Fruit fly (Drosophila melanogaster) whole organism, embryonic: Measurements from ENCODE around the gene miple1.
A peak's percentile ranks its signal among the peaks of the same experiment; 100 is the strongest.

Source experiments
- Ada2b ChIP-seq: fragments of 200-800 bp; sonication (Bioruptor generic); IDR thresholded peaks from 2 replicates; pipeline ENCODE4 v1.3.6; 2022; ENCODE audit warnings: missing biosample characterization, missing genetic modification characterization
- CG10543 ChIP-seq: fragments of 200-800 bp; sonication (Bioruptor generic); optimal IDR thresholded peaks from 3 replicates; lab custom pipeline; 2017; ENCODE audit warnings: missing biosample characterization, mild to moderate bottlenecking, missing genetic modification characterization, moderate library complexity
- CG10959 ChIP-seq: fragments of 200-800 bp; sonication (Bioruptor generic); IDR thresholded peaks from 2 replicates; pipeline ENCODE4 v1.3.6; 2022; ENCODE audit warnings: missing biosample characterization, missing genetic modification characterization
- CG12391 ChIP-seq: fragments of 200-800 bp; sonication (Bioruptor generic); optimal IDR thresholded peaks from 3 replicates; lab custom pipeline; 2018; ENCODE audit warnings: missing biosample characterization, mild to moderate bottlenecking, missing genetic modification characterization, moderate library complexity
- CG12744 ChIP-seq: fragments of 200-800 bp; sonication (Bioruptor generic); optimal IDR thresholded peaks from 2 replicates; lab custom pipeline; 2016; ENCODE audit warnings: missing biosample characterization, missing genetic modification characterization
- CG14667 ChIP-seq: fragments of 200-800 bp; sonication (Bioruptor generic); IDR thresholded peaks from 2 replicates; pipeline ENCODE4 v1.3.6; 2022; ENCODE audit warnings: missing biosample characterization, missing genetic modification characterization
- CG14860 ChIP-seq: fragments of 200-800 bp; sonication (Bioruptor generic); IDR thresholded peaks from 3 replicates; pipeline ENCODE4 v1.3.6; 2022; ENCODE audit warnings: missing biosample characterization, missing genetic modification characterization; ENCODE audit not compliant: partially characterized antibody
- CG15073 ChIP-seq: fragments of 200-800 bp; sonication (Bioruptor generic); optimal IDR thresholded peaks from 2 replicates; lab custom pipeline; 2016; ENCODE audit warnings: missing biosample characterization, missing genetic modification characterization
- CG15514 ChIP-seq: fragments of 200-800 bp; sonication (Bioruptor generic); optimal IDR thresholded peaks from 3 replicates; lab custom pipeline; 2017; ENCODE audit warnings: missing biosample characterization, missing genetic modification characterization, mild to moderate bottlenecking, moderate library complexity, missing genetic modification reagents
- CG17802 ChIP-seq: fragments of 200-800 bp; sonication (Bioruptor generic); optimal IDR thresholded peaks from 2 replicates; lab custom pipeline; 2018; ENCODE audit warnings: missing biosample characterization, mild to moderate bottlenecking, missing genetic modification characterization, moderate library complexity
- CG1792 ChIP-seq: fragments of 200-800 bp; sonication (Bioruptor generic); optimal IDR thresholded peaks from 2 replicates; lab custom pipeline; 2016; ENCODE audit warnings: missing biosample characterization, missing genetic modification characterization
- CG2199 ChIP-seq: fragments of 200-800 bp; sonication (Bioruptor generic); IDR thresholded peaks from 3 replicates; pipeline ENCODE4 v1.3.6; 2022; ENCODE audit warnings: missing biosample characterization, missing genetic modification characterization
- CG34422 ChIP-seq: fragments of 200-800 bp; sonication (Bioruptor generic); IDR thresholded peaks from 3 replicates; pipeline ENCODE4 v1.3.6; 2022; ENCODE audit warnings: missing biosample characterization, missing genetic modification characterization
- CG43689 ChIP-seq: fragments of 200-800 bp; sonication (Bioruptor generic); IDR thresholded peaks from 2 replicates; pipeline ENCODE4 v1.3.6; 2022; ENCODE audit warnings: missing biosample characterization, missing genetic modification characterization
- CG4730 ChIP-seq: fragments of 200-800 bp; sonication (Bioruptor generic); IDR thresholded peaks from 2 replicates; pipeline ENCODE4 v1.3.6; 2022; ENCODE audit warnings: missing biosample characterization, missing genetic modification characterization
- CG6254 ChIP-seq: fragments of 200-800 bp; sonication (Bioruptor generic); optimal IDR thresholded peaks from 3 replicates; lab custom pipeline; 2017; ENCODE audit warnings: mild to moderate bottlenecking, missing biosample characterization, missing genetic modification reagents, missing genetic modification characterization
- CG6272 ChIP-seq: fragments of 200-800 bp; sonication (Bioruptor generic); IDR thresholded peaks from 2 replicates; pipeline ENCODE4 v1.3.6; 2022; ENCODE audit warnings: missing biosample characterization, missing genetic modification characterization
- CG6791 ChIP-seq: fragments of 200-800 bp; sonication (Bioruptor generic); IDR thresholded peaks from 3 replicates; pipeline ENCODE4 v1.3.6; 2022; ENCODE audit warnings: missing biosample characterization, missing genetic modification characterization; ENCODE audit not compliant: partially characterized antibody
- CG7556 ChIP-seq: fragments of 200-800 bp; sonication (Bioruptor generic); optimal IDR thresholded peaks from 2 replicates; lab custom pipeline; 2017; ENCODE audit warnings: missing biosample characterization, mild to moderate bottlenecking, missing genetic modification characterization
- CG8089 ChIP-seq: fragments of 200-800 bp; sonication (Bioruptor generic); optimal IDR thresholded peaks from 3 replicates; lab custom pipeline; 2016; ENCODE audit warnings: missing biosample characterization, missing genetic modification characterization
- CG9727 ChIP-seq: fragments of 200-800 bp; sonication (Bioruptor generic); optimal IDR thresholded peaks from 3 replicates; lab custom pipeline; 2017; ENCODE audit warnings: missing biosample characterization, mild to moderate bottlenecking, missing genetic modification characterization
- D19B ChIP-seq: fragments of 200-800 bp; sonication (Bioruptor generic); optimal IDR thresholded peaks from 2 replicates; lab custom pipeline; 2017; ENCODE audit warnings: missing biosample characterization, mild to moderate bottlenecking, missing genetic modification characterization
- Dek ChIP-seq: fragments of 200-800 bp; sonication (Bioruptor generic); optimal IDR thresholded peaks from 3 replicates; lab custom pipeline; 2019; ENCODE audit warnings: missing biosample characterization, mild to moderate bottlenecking, missing genetic modification characterization, moderate library complexity
- Hand ChIP-seq: fragments of 200-800 bp; sonication (Bioruptor generic); optimal IDR thresholded peaks from 2 replicates; lab custom pipeline; 2017; ENCODE audit warnings: mild to moderate bottlenecking, missing biosample characterization, missing genetic modification reagents, missing genetic modification characterization
- Meics ChIP-seq: fragments of 200-800 bp; sonication (Bioruptor generic); optimal IDR thresholded peaks from 2 replicates; lab custom pipeline; 2017; ENCODE audit warnings: missing biosample characterization, mild to moderate bottlenecking, missing genetic modification characterization
- NC2α ChIP-seq: fragments of 200-800 bp; sonication (Bioruptor generic); optimal IDR thresholded peaks from 2 replicates; lab custom pipeline; 2016; ENCODE audit warnings: missing biosample characterization, missing genetic modification characterization
- NC2β ChIP-seq: fragments of 200-800 bp; sonication (Bioruptor generic); optimal IDR thresholded peaks from 2 replicates; lab custom pipeline; 2016; ENCODE audit warnings: missing biosample characterization, missing genetic modification characterization
- Nf-YA ChIP-seq: fragments of 200-800 bp; sonication (Bioruptor generic); IDR thresholded peaks from 2 replicates; pipeline ENCODE4 v1.3.6; 2022; ENCODE audit warnings: missing biosample characterization, missing genetic modification characterization
- Nf-YB ChIP-seq: fragments of 200-800 bp; sonication (Bioruptor generic); optimal IDR thresholded peaks from 3 replicates; lab custom pipeline; 2019; ENCODE audit warnings: missing biosample characterization, mild to moderate bottlenecking, missing genetic modification characterization, moderate library complexity
- NfI ChIP-seq: fragments of 200-800 bp; sonication (Bioruptor generic); optimal IDR thresholded peaks from 3 replicates; lab custom pipeline; 2018; ENCODE audit warnings: missing biosample characterization, mild to moderate bottlenecking, missing genetic modification characterization, moderate library complexity
- Spps ChIP-seq: fragments of 200-800 bp; sonication (Bioruptor generic); optimal IDR thresholded peaks from 2 replicates; lab custom pipeline; 2018; ENCODE audit warnings: missing biosample characterization, mild to moderate bottlenecking, missing genetic modification characterization
- Trl ChIP-seq, 3 experiments: fragments of >200 bp in 2 of 3; fragments of 200-800 bp in 1 of 3; sonication (Bioruptor generic) in 1 of 3; optimal IDR thresholded peaks; 2 replicates in 1 of 3; 3 replicates in 2 of 3; lab custom pipeline; 2016 to 2017; ENCODE audit warnings: missing biosample characterization in 1 of 3, missing genetic modification characterization in 1 of 3
- Usf ChIP-seq: fragments of 200-800 bp; sonication (Bioruptor generic); optimal IDR thresholded peaks from 2 replicates; lab custom pipeline; 2017; ENCODE audit warnings: missing genotype, missing biosample characterization, missing genetic modification characterization
- aop ChIP-seq: fragments of 200-800 bp; sonication (Bioruptor generic); IDR thresholded peaks from 2 replicates; pipeline ENCODE4 v1.3.6; 2022; ENCODE audit warnings: missing biosample characterization, missing genetic modification characterization
- ap ChIP-seq: fragments of 200-800 bp; sonication (Bioruptor generic); IDR thresholded peaks from 2 replicates; pipeline ENCODE4 v1.3.6; 2022; ENCODE audit warnings: missing biosample characterization, missing genetic modification characterization
- ase ChIP-seq: fragments of 200-800 bp; sonication (Bioruptor generic); IDR thresholded peaks from 3 replicates; pipeline ENCODE4 v1.3.6; 2022; ENCODE audit warnings: missing biosample characterization, missing genetic modification characterization
- caup ChIP-seq: fragments of 200-800 bp; sonication (Bioruptor generic); optimal IDR thresholded peaks from 3 replicates; lab custom pipeline; 2017; ENCODE audit warnings: missing biosample characterization, mild to moderate bottlenecking, missing genetic modification characterization, moderate library complexity; ENCODE audit not compliant: severe bottlenecking
- chn ChIP-seq: fragments of 200-800 bp; sonication (Bioruptor generic); optimal IDR thresholded peaks from 2 replicates; lab custom pipeline; 2016; ENCODE audit warnings: missing biosample characterization, missing genetic modification characterization
- corto ChIP-seq: fragments of 200-800 bp; sonication (Bioruptor generic); optimal IDR thresholded peaks from 2 replicates; lab custom pipeline; 2016; ENCODE audit warnings: missing biosample characterization, mild to moderate bottlenecking, missing genetic modification characterization, moderate library complexity
- crc ChIP-seq: fragments of 200-800 bp; sonication (Bioruptor generic); optimal IDR thresholded peaks from 2 replicates; lab custom pipeline; 2016; ENCODE audit warnings: missing biosample characterization, missing genetic modification characterization
- gfzf ChIP-seq: fragments of 200-800 bp; sonication (Bioruptor generic); optimal IDR thresholded peaks from 2 replicates; lab custom pipeline; 2016; ENCODE audit warnings: missing biosample characterization, mild to moderate bottlenecking, missing genetic modification characterization, moderate library complexity
- gsb ChIP-seq: fragments of 200-800 bp; sonication (Bioruptor generic); IDR thresholded peaks from 2 replicates; pipeline ENCODE4 v1.3.6; 2022; ENCODE audit warnings: missing biosample characterization, missing genetic modification characterization
- hth ChIP-seq: fragments of >200 bp; optimal IDR thresholded peaks from 2 replicates; lab custom pipeline; 2017; ENCODE audit warnings: inconsistent platforms
- oc ChIP-seq: fragments of 200-800 bp; sonication (Bioruptor generic); optimal IDR thresholded peaks from 2 replicates; lab custom pipeline; 2018; ENCODE audit warnings: missing biosample characterization, mild to moderate bottlenecking, missing genetic modification characterization, moderate library complexity
- org-1 ChIP-seq: fragments of 200-800 bp; sonication (Bioruptor generic); optimal IDR thresholded peaks from 2 replicates; lab custom pipeline; 2017; ENCODE audit warnings: missing biosample characterization, missing genetic modification characterization
- p53 ChIP-seq: fragments of 200-800 bp; sonication (Bioruptor generic); optimal IDR thresholded peaks from 2 replicates; lab custom pipeline; 2016; ENCODE audit warnings: missing biosample characterization, missing genetic modification characterization
- sens-2 ChIP-seq: fragments of 200-800 bp; sonication (Bioruptor generic); IDR thresholded peaks from 2 replicates; pipeline ENCODE4 v1.3.6; 2022; ENCODE audit warnings: missing biosample characterization, missing genetic modification characterization
- sob ChIP-seq: fragments of 200-800 bp; sonication (Bioruptor generic); IDR thresholded peaks from 2 replicates; pipeline ENCODE4 v1.3.6; 2022; ENCODE audit warnings: missing biosample characterization, missing genetic modification characterization
- stc ChIP-seq: fragments of 200-800 bp; sonication (Bioruptor generic); IDR thresholded peaks from 2 replicates; pipeline ENCODE4 v1.3.6; 2022; ENCODE audit warnings: missing biosample characterization, missing genetic modification characterization
- toy ChIP-seq: fragments of 200-800 bp; sonication (Bioruptor generic); IDR thresholded peaks from 2 replicates; pipeline ENCODE4 v1.3.6; 2022; ENCODE audit warnings: missing biosample characterization, missing genetic modification characterization
- yki ChIP-seq: fragments of >200 bp; optimal IDR thresholded peaks from 3 replicates; lab custom pipeline; 2018
- z ChIP-seq: fragments of 200-800 bp; sonication (Bioruptor generic); IDR thresholded peaks from 3 replicates; pipeline ENCODE4 v1.3.6; 2022; ENCODE audit warnings: missing biosample characterization, missing genetic modification characterization

Gene miple1

DNA sequence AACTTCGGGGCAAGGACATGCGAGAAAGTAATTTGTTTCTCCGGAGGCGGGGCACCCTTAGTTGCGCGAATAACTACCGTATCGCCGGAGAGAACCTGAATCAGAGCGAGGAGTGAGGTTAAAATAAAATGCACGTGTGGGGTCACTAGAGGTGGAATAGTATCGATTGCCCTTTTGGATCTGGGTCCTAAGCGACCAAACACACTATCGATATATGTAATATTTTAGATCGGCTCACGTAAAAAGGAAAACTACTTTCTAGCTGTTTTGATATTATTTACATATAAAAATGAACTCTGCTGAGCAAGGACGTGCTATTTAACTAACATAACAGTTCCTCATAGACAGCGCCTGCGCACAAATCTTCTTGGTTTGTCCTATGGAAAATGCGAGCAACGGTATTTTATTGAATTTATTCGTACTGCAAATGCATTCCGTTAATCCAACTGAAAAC lies 4.3 kb upstream of the miple1 start (continued):
- TF ChIP-seq CG6791 (peak; percentile 89), CG1792 (no peak), CG7556 (GFP tag; lab: Kevin White, UChicago) (no peak), Nf-YB (GFP tag; lab: Kevin White, UChicago) (no peak), CG43689 (GFP tag; lab: Robert Waterston, UW) (no peak), stc (no peak), Hand (GFP tag; lab: Kevin White, UChicago) (no peak), CG17802 (no peak), CG15514 (GFP tag; lab: Kevin White, UChicago) (peak; percentile 91), toy (GFP tag; lab: Robert Waterston, UW) (no peak), Nf-YA (GFP tag; lab: Robert Waterston, UW) (no peak), sens-2 (no peak), sob (GFP tag; lab: Robert Waterston, UW) (no peak), ap (no peak), Trl (optimal IDR thresholded peaks at IDR 0.05; lab: Kevin White, UChicago) (no peak), Trl (GFP tag; optimal IDR thresholded peaks at IDR 0.05; lab: Kevin White, UChicago) (no peak), gfzf (GFP tag; lab: Kevin White, UChicago) (no peak), CG12391 (tag; lab: Kevin White, UChicago) (peak; percentile 1), corto (no peak), CG34422 (GFP tag; lab: Robert Waterston, UW) (peak; percentile 65; the same call in 1 of the 3 replicates), CG9727 (GFP tag; lab: Kevin White, UChicago) (no peak), NC2α (GFP tag; lab: Kevin White, UChicago) (no peak), Meics (no peak), crc (no peak), CG10959 (GFP tag; lab: Robert Waterston, UW) (no peak), Ada2b (no peak), CG12744 (GFP tag; lab: Kevin White, UChicago) (no peak), org-1 (no peak), Spps (tag; lab: Kevin White, UChicago) (no peak), Usf (GFP tag; lab: Kevin White, UChicago) (no peak), chn (GFP tag; lab: Kevin White, UChicago) (no peak), CG15073 (no peak), aop (GFP tag; lab: Robert Waterston, UW) (no peak), ase (GFP tag; lab: Robert Waterston, UW) (no peak), NfI (GFP tag; lab: Kevin White, UChicago) (no peak), CG14860 (peak; percentile 71), hth (lab: Kevin White, UChicago) (no peak), CG14667 (GFP tag; lab: Robert Waterston, UW) (no peak), yki (lab: Kevin White, UChicago) (no peak), CG8089 (GFP tag; lab: Kevin White, UChicago) (no peak), CG2199 (GFP tag; lab: Robert Waterston, UW) (0 out of 3 replicates have a peak, but pooled peaks have one; percentile 51), Dek (tag; lab: Kevin White, UChicago) (no peak), z (no peak), oc (tag; lab: Kevin White, UChicago) (no peak), CG10543 (GFP tag; lab: Kevin White, UChicago) (no peak), p53 (GFP tag; lab: Kevin White, UChicago) (no peak), NC2β (GFP tag; lab: Kevin White, UChicago) (no peak), gsb (GFP tag; lab: Robert Waterston, UW) (no peak), D19B (no peak), CG6272 (no peak), caup (peak; percentile 1), CG4730 (no peak), CG6254 (GFP tag; lab: Kevin White, UChicago) (no peak)
